Worm (Caenorhabditis elegans): Measurements from ENCODE around the gene Y46G5A.34.

ce11 chrII:12830347-12830746 lies 53.9 kb downstream of the Y46G5A.34 start, which contains the start of gene bcmo-1:
- no peak for TF ChIP-seq flt-1 (GFP tag; IDR thresholded peaks at IDR 0.05)
- TF ChIP-seq cog-1 (tag; optimal IDR thresholded peaks at IDR 0.05): no peak
- no peak for TF ChIP-seq klf-2 (GFP tag; conservative IDR thresholded peaks at IDR 0.05)
- no peak for TF ChIP-seq T22C8.4 (GFP tag; IDR thresholded peaks at IDR 0.05)
- TF ChIP-seq ref-1 (GFP tag; conservative IDR thresholded peaks at IDR 0.05): no peak
- TF ChIP-seq ztf-23 (GFP tag; IDR thresholded peaks at IDR 0.05): no peak
